In the genomic region with DNA sequence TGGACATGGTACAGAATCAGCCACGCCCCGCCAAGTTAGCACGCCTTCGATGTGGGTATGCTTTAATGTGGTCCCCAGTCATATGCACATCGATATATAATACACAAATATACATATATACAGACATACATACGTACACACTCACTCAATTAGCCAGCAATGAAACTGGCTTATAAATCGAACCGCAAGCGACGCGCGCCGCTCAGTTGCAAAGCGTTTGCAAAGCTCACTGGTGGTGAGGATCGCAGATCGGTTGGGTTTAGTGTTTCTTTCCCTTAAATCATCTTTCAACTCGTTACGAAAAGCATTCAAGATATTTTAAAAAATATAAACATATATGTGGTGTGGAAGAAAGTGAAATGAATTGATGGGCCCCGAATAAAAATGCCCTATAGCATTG, we compare ENCODE assay signal across 4 fruit fly cellular contexts.
A peak's percentile ranks its signal among the peaks of the same experiment; 100 is the strongest.
TF ChIP-seq lines count a peak whose summit lies in the region.

No protein-coding gene starts in this region.

- TF ChIP-seq CTCF in whole organism, embryonic (GFP tag; optimal IDR thresholded peaks at IDR 0.05; lab: Kevin White, UChicago) = no peak

TF ChIP-seq in whole organism, adult, 20 proteins besides CTCF, POLR2A, EP300 and RAD21:
- peak; percentile 4 for TF ChIP-seq bab1 (GFP tag; optimal IDR thresholded peaks at IDR 0.05; lab: Kevin White, UChicago)
- TF ChIP-seq cic (GFP tag; optimal IDR thresholded peaks at IDR 0.05; lab: Kevin White, UChicago) = no peak

TF ChIP-seq in whole organism, embryonic, 481 proteins besides CTCF, POLR2A, EP300 and RAD21:
- TF ChIP-seq CG7745 (tag; optimal IDR thresholded peaks at IDR 0.05; lab: Kevin White, UChicago) = no peak
- TF ChIP-seq CG14667 (GFP tag; IDR thresholded peaks at IDR 0.05; lab: Robert Waterston, UW) = no peak
- TF ChIP-seq chinmo (GFP tag; IDR thresholded peaks at IDR 0.05; lab: Robert Waterston, UW; ENCODE audit: partially characterized antibody) = peak; percentile 55; the same call in 1 of the 4 replicates
- TF ChIP-seq vvl (GFP tag; IDR thresholded peaks at IDR 0.05; lab: Robert Waterston, UW) = peak; percentile 35; the same call in 1 of the 2 replicates
- no peak for TF ChIP-seq her (GFP tag; optimal IDR thresholded peaks at IDR 0.05; lab: Kevin White, UChicago)
- no peak for TF ChIP-seq lov (optimal IDR thresholded peaks at IDR 0.05; lab: Kevin White, UChicago)
- no peak for TF ChIP-seq lov (GFP tag; IDR thresholded peaks at IDR 0.05; lab: Robert Waterston, UW)
- no peak for TF ChIP-seq CG4730 (GFP tag; IDR thresholded peaks at IDR 0.05; lab: Robert Waterston, UW)
- peak; percentile 3 for TF ChIP-seq lbe (GFP tag; optimal IDR thresholded peaks at IDR 0.05; lab: Kevin White, UChicago)
- no peak for TF ChIP-seq CG4424 (GFP tag; optimal IDR thresholded peaks at IDR 0.05; lab: Kevin White, UChicago)
- TF ChIP-seq Awh (GFP tag; IDR thresholded peaks at IDR 0.05; lab: Robert Waterston, UW) = no peak
- TF ChIP-seq sens (GFP tag; lab: Kevin White, UChicago) = peak; percentile 74
- TF ChIP-seq CG11247 (GFP tag; IDR thresholded peaks at IDR 0.05; lab: Robert Waterston, UW) = 0 out of 2 replicates have a peak, but pooled peaks have one; percentile 6
- 0 out of 2 replicates have a peak, but pooled peaks have one; percentile 8 for TF ChIP-seq Xrp1 (GFP tag; IDR thresholded peaks at IDR 0.05; lab: Robert Waterston, UW)

TF ChIP-seq in whole organism, prepupa, 60 proteins besides CTCF, POLR2A, EP300 and RAD21:
- peak; percentile 44 for TF ChIP-seq Eip78C (GFP tag; lab: Kevin White, UChicago)
- TF ChIP-seq Gug (GFP tag; IDR thresholded peaks at IDR 0.05; lab: Robert Waterston, UW) = no peak
- no peak for TF ChIP-seq Smox (GFP tag; optimal IDR thresholded peaks at IDR 0.05; lab: Kevin White, UChicago)
- no peak for TF ChIP-seq CG9139 (GFP tag; optimal IDR thresholded peaks at IDR 0.05; lab: Kevin White, UChicago)
- no peak for TF ChIP-seq CG15336 (GFP tag; IDR thresholded peaks at IDR 0.05; lab: Robert Waterston, UW)
- TF ChIP-seq acj6 (GFP tag; optimal IDR thresholded peaks at IDR 0.05; lab: Kevin White, UChicago) = no peak
- TF ChIP-seq Blimp-1 (GFP tag; optimal IDR thresholded peaks at IDR 0.05; lab: Kevin White, UChicago) = peak; percentile 3
- no peak for TF ChIP-seq Sox15 (GFP tag; optimal IDR thresholded peaks at IDR 0.05; lab: Kevin White, UChicago)
- TF ChIP-seq svp (GFP tag; lab: Kevin White, UChicago) = peak; percentile 8
- no peak for TF ChIP-seq CG8632 (GFP tag; optimal IDR thresholded peaks at IDR 0.05; lab: Kevin White, UChicago)
- no peak for TF ChIP-seq Hr38 (GFP tag; optimal IDR thresholded peaks at IDR 0.05; lab: Kevin White, UChicago)
- no peak for TF ChIP-seq CG6163 (GFP tag; IDR thresholded peaks at IDR 0.05; lab: Robert Waterston, UW)
- no peak for TF ChIP-seq fkh (GFP tag; optimal IDR thresholded peaks at IDR 0.05; lab: Kevin White, UChicago)
- no peak for TF ChIP-seq Ets21C (GFP tag; optimal IDR thresholded peaks at IDR 0.05; lab: Kevin White, UChicago)
- TF ChIP-seq vri (GFP tag; optimal IDR thresholded peaks at IDR 0.05; lab: Kevin White, UChicago) = peak; percentile 10
- no peak for TF ChIP-seq CG11294 (GFP tag; IDR thresholded peaks at IDR 0.05; lab: Robert Waterston, UW)
- TF ChIP-seq achi (GFP tag; optimal IDR thresholded peaks at IDR 0.05; lab: Kevin White, UChicago) = no peak

TF ChIP-seq in whole organism, wandering third instar larva, 38 proteins besides CTCF, POLR2A, EP300 and RAD21:
- peak; percentile 30 for TF ChIP-seq sage (GFP tag; optimal IDR thresholded peaks at IDR 0.05; lab: Kevin White, UChicago)
- no peak for TF ChIP-seq Rel (GFP tag; optimal IDR thresholded peaks at IDR 0.05; lab: Kevin White, UChicago)
- peak; percentile 14 for TF ChIP-seq Rel (tag; optimal IDR thresholded peaks at IDR 0.05; lab: Kevin White, UChicago)
- peak; percentile 9 for TF ChIP-seq HLH106 (tag; optimal IDR thresholded peaks at IDR 0.05; lab: Kevin White, UChicago)
- peak; percentile 25 for TF ChIP-seq ey (GFP tag; optimal IDR thresholded peaks at IDR 0.05; lab: Kevin White, UChicago)
- TF ChIP-seq h (GFP tag; optimal IDR thresholded peaks at IDR 0.05; lab: Kevin White, UChicago) = peak; percentile 54
- no peak for TF ChIP-seq Abd-B (GFP tag; optimal IDR thresholded peaks at IDR 0.05; lab: Kevin White, UChicago)
